Worm (Caenorhabditis elegans) whole organism, midembryonic: ENCODE measurements around the gene R07E3.6.

Experiments
- T22C8.4 ChIP-seq: fragments of 200-800 bp; sonication (Bioruptor generic); IDR thresholded peaks from 2 replicates; pipeline ENCODE4 v1.3.6; 2022; ENCODE audit warnings: missing genetic modification characterization, missing compliant biosample characterization
- flt-1 ChIP-seq: fragments of 200-800 bp; sonication (Bioruptor generic); IDR thresholded peaks from 2 replicates; pipeline ENCODE4 v1.3.6; 2022; ENCODE audit warnings: missing genetic modification characterization, missing compliant biosample characterization

- TF ChIP-seq T22C8.4 (no peak), flt-1 (GFP tag; lab: Robert Waterston, UW) (no peak)
These were observed 40.4 kb upstream of the R07E3.6 start for ce11 chrX:10277118-10277517.
